Worm (Caenorhabditis elegans): ENCODE data around the gene lhfp-4.

- TF ChIP-seq unc-39 (tag; optimal IDR thresholded peaks at IDR 0.05) = no peak
- no peak for TF ChIP-seq ztf-11 (tag; optimal IDR thresholded peaks at IDR 0.05)
Measured at ce11 chrIV:17267304-17267891, 8.0 kb upstream of the lhfp-4 start.
